Fruit fly (Drosophila melanogaster) whole organism, embryonic: ENCODE results near the gene CG11454.

Experiments used
- CG10267 ChIP-seq: fragments of 200-800 bp; sonication (Bioruptor generic); optimal IDR thresholded peaks from 2 replicates; lab custom pipeline; 2018; ENCODE audit warnings: missing biosample characterization, mild to moderate bottlenecking, missing genetic modification characterization, moderate library complexity
- CG10654 ChIP-seq: fragments of 200-800 bp; sonication (Bioruptor generic); optimal IDR thresholded peaks from 2 replicates; lab custom pipeline; 2016; ENCODE audit warnings: missing biosample characterization, missing genetic modification characterization
- CG10959 ChIP-seq: fragments of 200-800 bp; sonication (Bioruptor generic); IDR thresholded peaks from 2 replicates; pipeline ENCODE4 v1.3.6; 2022; ENCODE audit warnings: missing biosample characterization, missing genetic modification characterization
- CG11085 ChIP-seq: fragments of 200-800 bp; sonication (Bioruptor generic); IDR thresholded peaks from 2 replicates; pipeline ENCODE4 v1.3.6; 2022; ENCODE audit warnings: missing biosample characterization, missing genetic modification characterization
- CG11504 ChIP-seq: fragments of 200-800 bp; sonication (Bioruptor generic); optimal IDR thresholded peaks from 3 replicates; lab custom pipeline; 2019; ENCODE audit warnings: missing biosample characterization, mild to moderate bottlenecking, missing genetic modification characterization, moderate library complexity
- CG12155 ChIP-seq: fragments of 200-800 bp; sonication (Bioruptor generic); optimal IDR thresholded peaks from 3 replicates; lab custom pipeline; 2016; ENCODE audit warnings: missing biosample characterization, missing genetic modification characterization
- CG14710 ChIP-seq: fragments of 200-800 bp; sonication (Bioruptor generic); optimal IDR thresholded peaks from 3 replicates; lab custom pipeline; 2019; ENCODE audit warnings: missing biosample characterization, mild to moderate bottlenecking, missing genetic modification characterization, moderate library complexity
- CG15479 ChIP-seq: fragments of 200-800 bp; sonication (Bioruptor generic); optimal IDR thresholded peaks from 3 replicates; lab custom pipeline; 2019; ENCODE audit warnings: missing biosample characterization, mild to moderate bottlenecking, missing genetic modification characterization, moderate library complexity
- CG18011 ChIP-seq: fragments of 200-800 bp; sonication (Bioruptor generic); optimal IDR thresholded peaks from 2 replicates; lab custom pipeline; 2017; ENCODE audit warnings: missing biosample characterization, missing genetic modification characterization, mild to moderate bottlenecking, moderate library complexity, missing genotype
- CG18476 ChIP-seq: fragments of 200-800 bp; sonication (Bioruptor generic); optimal IDR thresholded peaks from 2 replicates; lab custom pipeline; 2016; ENCODE audit warnings: missing biosample characterization, mild to moderate bottlenecking, missing genetic modification characterization
- CG2120 ChIP-seq: fragments of 200-800 bp; sonication (Bioruptor generic); optimal IDR thresholded peaks from 3 replicates; lab custom pipeline; 2016; ENCODE audit warnings: missing biosample characterization, missing genetic modification characterization
- CG2129 ChIP-seq: fragments of 200-800 bp; sonication (Bioruptor generic); IDR thresholded peaks from 2 replicates; pipeline ENCODE4 v1.3.6; 2022; ENCODE audit warnings: missing biosample characterization, missing genetic modification characterization; ENCODE audit not compliant: partially characterized antibody
- CG34224 ChIP-seq: fragments of 200-800 bp; sonication (Bioruptor generic); IDR thresholded peaks from 3 replicates; pipeline ENCODE4 v1.3.6; 2022; ENCODE audit warnings: missing biosample characterization, missing genetic modification characterization; ENCODE audit not compliant: partially characterized antibody
- CG5245 ChIP-seq: fragments of 200-800 bp; sonication (Bioruptor generic); optimal IDR thresholded peaks from 3 replicates; lab custom pipeline; 2016; ENCODE audit warnings: missing biosample characterization, missing genetic modification characterization
- CHES-1-like ChIP-seq: fragments of 200-800 bp; sonication (Bioruptor generic); optimal IDR thresholded peaks from 2 replicates; lab custom pipeline; 2016; ENCODE audit warnings: missing biosample characterization, missing genetic modification characterization
- D19A ChIP-seq: fragments of 200-800 bp; optimal IDR thresholded peaks from 3 replicates; lab custom pipeline; 2019; ENCODE audit warnings: missing biosample characterization, mild to moderate bottlenecking, missing genetic modification characterization, moderate library complexity
- Dll ChIP-seq: fragments of 200-800 bp; sonication (Bioruptor generic); IDR thresholded peaks from 4 replicates; pipeline ENCODE4 v1.3.6; 2022; ENCODE audit warnings: missing biosample characterization, missing genetic modification characterization; ENCODE audit not compliant: partially characterized antibody
- Fer2 ChIP-seq: fragments of 200-800 bp; sonication (Bioruptor generic); optimal IDR thresholded peaks from 2 replicates; lab custom pipeline; 2018; ENCODE audit warnings: missing biosample characterization, mild to moderate bottlenecking, missing genetic modification characterization, moderate library complexity
- HLH54F ChIP-seq: fragments of 200-800 bp; sonication (Bioruptor generic); optimal IDR thresholded peaks from 3 replicates; lab custom pipeline; 2016; ENCODE audit warnings: missing biosample characterization, missing genetic modification characterization
- Lpt ChIP-seq: fragments of >200 bp; optimal IDR thresholded peaks from 2 replicates; lab custom pipeline; 2018; ENCODE audit warnings: missing biosample characterization, missing genetic modification characterization
- Max ChIP-seq: fragments of 200-800 bp; sonication (Bioruptor generic); optimal IDR thresholded peaks from 2 replicates; lab custom pipeline; 2016; ENCODE audit warnings: missing biosample characterization, mild to moderate bottlenecking, missing genetic modification characterization
- Nf-YA ChIP-seq: fragments of 200-800 bp; sonication (Bioruptor generic); IDR thresholded peaks from 2 replicates; pipeline ENCODE4 v1.3.6; 2022; ENCODE audit warnings: missing biosample characterization, missing genetic modification characterization
- Pdp1 ChIP-seq, 2 experiments: fragments of 200-800 bp; sonication (Bioruptor generic); optimal IDR thresholded peaks; 3 replicates each; lab custom pipeline; 2016; ENCODE audit warnings: missing biosample characterization in 2 of 2, missing genetic modification characterization in 2 of 2, mild to moderate bottlenecking in 1 of 2, moderate library complexity in 1 of 2
- Ptx1 ChIP-seq: fragments of 200-800 bp; sonication (Bioruptor generic); IDR thresholded peaks from 2 replicates; pipeline ENCODE4 v1.3.6; 2022; ENCODE audit warnings: missing biosample characterization, missing genetic modification characterization
- Scr ChIP-seq: fragments of 200-800 bp; sonication (Bioruptor generic); IDR thresholded peaks from 2 replicates; pipeline ENCODE4 v1.3.6; 2022; ENCODE audit warnings: missing biosample characterization, missing genetic modification characterization; ENCODE audit not compliant: partially characterized antibody
- Sox102F ChIP-seq: fragments of 200-800 bp; sonication (Bioruptor generic); optimal IDR thresholded peaks from 2 replicates; lab custom pipeline; 2018; ENCODE audit warnings: missing biosample characterization, mild to moderate bottlenecking, missing genetic modification characterization, moderate library complexity
- Ssrp ChIP-seq: fragments of 200-800 bp; sonication (Bioruptor generic); optimal IDR thresholded peaks from 2 replicates; lab custom pipeline; 2018; ENCODE audit warnings: missing biosample characterization, mild to moderate bottlenecking, missing genetic modification characterization, moderate library complexity
- TFAM ChIP-seq: fragments of 200-800 bp; sonication (Bioruptor generic); optimal IDR thresholded peaks from 2 replicates; lab custom pipeline; 2017; ENCODE audit warnings: missing biosample characterization, missing genetic modification characterization, inconsistent platforms
- Xbp1 ChIP-seq: fragments of 200-800 bp; sonication (Bioruptor generic); optimal IDR thresholded peaks from 3 replicates; lab custom pipeline; 2016; ENCODE audit warnings: missing biosample characterization, mild to moderate bottlenecking, missing genetic modification characterization
- YL-1 ChIP-seq: fragments of 200-800 bp; sonication (Bioruptor generic); optimal IDR thresholded peaks from 3 replicates; lab custom pipeline; 2017; ENCODE audit warnings: missing biosample characterization, mild to moderate bottlenecking, missing genetic modification characterization
- abd-A ChIP-seq: fragments of 200-800 bp; sonication (Bioruptor generic); optimal IDR thresholded peaks from 3 replicates; lab custom pipeline; 2019; ENCODE audit warnings: missing biosample characterization, mild to moderate bottlenecking, missing genetic modification characterization, moderate library complexity
- bbx ChIP-seq: fragments of 200-800 bp; sonication (Bioruptor generic); IDR thresholded peaks from 2 replicates; pipeline ENCODE4 v1.3.6; 2022; ENCODE audit warnings: missing biosample characterization, missing genetic modification characterization; ENCODE audit not compliant: partially characterized antibody
- btn ChIP-seq: fragments of 200-800 bp; sonication (Bioruptor generic); optimal IDR thresholded peaks from 2 replicates; lab custom pipeline; 2016; ENCODE audit warnings: missing biosample characterization, missing genetic modification characterization
- caup ChIP-seq: fragments of 200-800 bp; sonication (Bioruptor generic); optimal IDR thresholded peaks from 3 replicates; lab custom pipeline; 2017; ENCODE audit warnings: missing biosample characterization, mild to moderate bottlenecking, missing genetic modification characterization, moderate library complexity; ENCODE audit not compliant: severe bottlenecking
- cg ChIP-seq: fragments of 200-800 bp; sonication (Bioruptor generic); optimal IDR thresholded peaks from 3 replicates; lab custom pipeline; 2019; ENCODE audit warnings: missing biosample characterization, mild to moderate bottlenecking, missing genetic modification characterization, moderate library complexity
- danr ChIP-seq: fragments of 200-800 bp; sonication (Bioruptor generic); IDR thresholded peaks from 2 replicates; pipeline ENCODE4 v1.3.6; 2022; ENCODE audit warnings: missing biosample characterization, missing genetic modification characterization
- emc ChIP-seq: fragments of 200-800 bp; sonication (Bioruptor generic); optimal IDR thresholded peaks from 2 replicates; lab custom pipeline; 2016; ENCODE audit warnings: missing biosample characterization, missing genetic modification characterization
- esg ChIP-seq: fragments of 200-800 bp; sonication (Bioruptor generic); conservative IDR thresholded peaks from 2 replicates; pipeline ENCODE4 v1.3.6; 2022; ENCODE audit warnings: missing biosample characterization, missing genetic modification characterization
- fd3F ChIP-seq: fragments of 200-800 bp; sonication (Bioruptor generic); optimal IDR thresholded peaks from 2 replicates; lab custom pipeline; 2018; ENCODE audit warnings: missing biosample characterization, mild to moderate bottlenecking, missing genetic modification characterization, moderate library complexity
- kah ChIP-seq: fragments of 200-800 bp; sonication (Bioruptor generic); optimal IDR thresholded peaks from 2 replicates; lab custom pipeline; 2018; ENCODE audit warnings: missing biosample characterization, mild to moderate bottlenecking, missing genetic modification characterization
- lbe ChIP-seq: fragments of 200-800 bp; sonication (Bioruptor generic); optimal IDR thresholded peaks from 2 replicates; lab custom pipeline; 2016; ENCODE audit warnings: missing biosample characterization, mild to moderate bottlenecking, missing genetic modification characterization
- nom ChIP-seq: fragments of 200-800 bp; sonication (Bioruptor generic); optimal IDR thresholded peaks from 2 replicates; lab custom pipeline; 2017; ENCODE audit warnings: missing biosample characterization, missing genetic modification characterization, mild to moderate bottlenecking, moderate library complexity, missing genetic modification reagents
- peb ChIP-seq: fragments of 200-800 bp; sonication (Bioruptor generic); IDR thresholded peaks from 2 replicates; pipeline ENCODE4 v1.3.6; 2022; ENCODE audit warnings: missing biosample characterization, missing genetic modification characterization
- pros ChIP-seq: fragments of 200-800 bp; sonication (Bioruptor generic); optimal IDR thresholded peaks from 3 replicates; lab custom pipeline; 2019; ENCODE audit warnings: missing biosample characterization, mild to moderate bottlenecking, missing genetic modification characterization, moderate library complexity
- pzg ChIP-seq: fragments of 200-800 bp; sonication (Bioruptor generic); optimal IDR thresholded peaks from 3 replicates; lab custom pipeline; 2018; ENCODE audit warnings: missing biosample characterization, mild to moderate bottlenecking, missing genetic modification characterization, moderate library complexity
- rib ChIP-seq: fragments of 200-800 bp; sonication (Bioruptor generic); IDR thresholded peaks from 2 replicates; pipeline ENCODE4 v1.3.6; 2022; ENCODE audit warnings: missing biosample characterization, missing genetic modification characterization
- zen ChIP-seq: fragments of 200-800 bp; sonication (Bioruptor generic); optimal IDR thresholded peaks from 3 replicates; lab custom pipeline; 2018; ENCODE audit warnings: missing biosample characterization, mild to moderate bottlenecking, missing genetic modification characterization, moderate library complexity
- zen2 ChIP-seq: fragments of 200-800 bp; sonication (Bioruptor generic); IDR thresholded peaks from 3 replicates; pipeline ENCODE4 v1.3.6; 2022; ENCODE audit warnings: missing biosample characterization, missing genetic modification characterization; ENCODE audit not compliant: partially characterized antibody

CG11454 gene

DNA sequence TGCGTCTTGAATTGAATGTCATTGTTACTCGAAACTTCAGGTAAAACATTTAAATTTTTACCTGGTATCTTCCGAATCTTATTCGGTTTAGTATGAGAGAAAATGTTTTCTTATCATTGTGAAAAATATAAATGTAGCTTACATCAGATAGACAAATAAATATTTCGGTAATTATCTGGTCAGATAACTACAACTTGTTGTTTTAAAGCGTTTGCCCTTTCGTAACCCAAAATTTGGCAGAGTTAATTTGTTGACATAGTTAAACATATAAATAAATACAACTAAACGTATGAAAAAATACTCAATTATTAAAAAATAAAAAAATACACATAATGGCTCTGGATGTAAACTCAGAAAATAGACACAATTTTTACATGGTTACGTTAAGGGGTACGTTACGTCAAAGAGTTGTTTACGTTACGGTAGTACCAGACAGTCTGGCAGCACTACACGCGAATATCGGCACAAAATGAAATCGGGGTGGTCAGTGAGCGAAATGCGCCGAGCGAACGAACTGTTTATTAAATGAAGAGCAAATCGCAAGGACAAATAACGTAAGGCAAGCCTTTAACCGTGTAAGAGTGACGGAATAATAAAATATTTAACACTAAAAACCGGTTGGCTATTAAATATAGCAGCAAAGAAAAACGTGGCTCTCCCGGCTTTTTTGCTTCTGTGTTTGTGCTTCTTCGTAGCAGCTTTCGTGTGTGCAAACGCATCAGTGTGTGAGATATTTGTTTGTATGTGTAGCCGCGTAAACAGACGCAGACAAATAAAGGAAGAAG is 39.4 kb downstream of the CG11454 start (continued):
- TF ChIP-seq Sox102F (GFP tag; lab: Kevin White, UChicago) (no peak), btn (GFP tag; lab: Kevin White, UChicago) (no peak), Pdp1 (GFP tag; optimal IDR thresholded peaks at IDR 0.05; lab: Kevin White, UChicago) (no peak), abd-A (no peak), fd3F (GFP tag; lab: Kevin White, UChicago) (no peak), Max (GFP tag; lab: Kevin White, UChicago) (peak; percentile 41), CG5245 (GFP tag; lab: Kevin White, UChicago) (no peak), CHES-1-like (GFP tag; lab: Kevin White, UChicago) (peak; percentile 40), CG2120 (GFP tag; lab: Kevin White, UChicago) (no peak), esg (GFP tag; lab: Robert Waterston, UW) (no peak), lbe (GFP tag; lab: Kevin White, UChicago) (peak; percentile 33), D19A (peak; percentile 6), CG2129 (GFP tag; lab: Robert Waterston, UW) (no peak), Ptx1 (GFP tag; lab: Robert Waterston, UW) (no peak), zen2 (GFP tag; lab: Robert Waterston, UW) (no peak; the same call in 2 of the 3 replicates), Scr (GFP tag; lab: Robert Waterston, UW) (peak; percentile 57), zen (no peak), cg (peak; percentile 93), TFAM (no peak), Fer2 (tag; lab: Kevin White, UChicago) (no peak), CG18476 (no peak), CG18011 (no peak), Xbp1 (no peak), YL-1 (GFP tag; lab: Kevin White, UChicago) (peak; percentile 25), rib (GFP tag; lab: Robert Waterston, UW) (no peak), Ssrp (tag; lab: Kevin White, UChicago) (no peak), bbx (0 out of 2 replicates have a peak, but pooled peaks have one; percentile 29), pros (peak; percentile 74), emc (GFP tag; lab: Kevin White, UChicago) (no peak), Dll (GFP tag; lab: Robert Waterston, UW) (peak; percentile 53; the same call in 3 of the 4 replicates), CG10654 (GFP tag; lab: Kevin White, UChicago) (no peak), pzg (GFP tag; lab: Kevin White, UChicago) (peak; percentile 41), CG11085 (GFP tag; lab: Robert Waterston, UW) (no peak), HLH54F (GFP tag; lab: Kevin White, UChicago) (no peak), Nf-YA (GFP tag; lab: Robert Waterston, UW) (no peak), CG34224 (GFP tag; lab: Robert Waterston, UW) (peak; percentile 59), CG11504 (tag; lab: Kevin White, UChicago) (peak; percentile 55), peb (GFP tag; lab: Robert Waterston, UW) (no peak), Lpt (GFP tag; lab: Kevin White, UChicago) (no peak), nom (peak; percentile 90), CG12155 (no peak), CG10959 (GFP tag; lab: Robert Waterston, UW) (no peak), kah (no peak), caup (no peak), CG15479 (GFP tag; lab: Kevin White, UChicago) (no peak), danr (no peak), CG14710 (tag; lab: Kevin White, UChicago) (no peak), CG10267 (tag; lab: Kevin White, UChicago) (peak; percentile 3)
